Worm (Caenorhabditis elegans) whole organism, late embryonic: ENCODE measurements around the gene ttm-1.

ENCODE experiments used
- F13H6.1 ChIP-seq: sonication (generic microtip); optimal IDR thresholded peaks from 2 replicates; lab custom pipeline; 2016; ENCODE audit warnings: missing genetic modification characterization, missing compliant biosample characterization
- ceh-34 ChIP-seq: sonication (generic microtip); optimal IDR thresholded peaks from 2 replicates; lab custom pipeline; 2016; ENCODE audit warnings: mild to moderate bottlenecking, missing genetic modification characterization, missing compliant biosample characterization
- dve-1 ChIP-seq: sonication (generic microtip); optimal IDR thresholded peaks from 2 replicates; lab custom pipeline; 2017; ENCODE audit warnings: antibody characterized with exemption, mild to moderate bottlenecking, missing genetic modification characterization, missing compliant biosample characterization
- ets-4 ChIP-seq: sonication (generic microtip); optimal IDR thresholded peaks from 2 replicates; lab custom pipeline; 2016; ENCODE audit warnings: missing genetic modification characterization, missing compliant biosample characterization
- fkh-10 ChIP-seq: fragments of 150-350 bp; optimal IDR thresholded peaks from 2 replicates; lab custom pipeline; 2014; ENCODE audit warnings: missing biosample characterization, missing genetic modification reagents, missing genetic modification characterization
- gmeb-2 ChIP-seq: sonication (generic microtip); optimal IDR thresholded peaks from 2 replicates; lab custom pipeline; 2016; ENCODE audit warnings: missing genetic modification characterization, inconsistent platforms, missing compliant biosample characterization
- hlh-30 ChIP-seq: sonication (generic microtip); optimal IDR thresholded peaks from 2 replicates; lab custom pipeline; 2017; ENCODE audit warnings: antibody characterized with exemption, missing genetic modification characterization, missing compliant biosample characterization; ENCODE audit not compliant: insufficient read depth
- hlh-6 ChIP-seq: sonication (generic microtip); optimal IDR thresholded peaks from 2 replicates; lab custom pipeline; 2016; ENCODE audit warnings: missing genotype, missing genetic modification characterization, missing compliant biosample characterization
- lin-11 ChIP-seq: fragments of 200-800 bp; sonication (Bioruptor generic); optimal IDR thresholded peaks from 2 replicates; lab custom pipeline; 2018; ENCODE audit warnings: mild to moderate bottlenecking, missing genetic modification characterization, missing compliant biosample characterization
- sox-2 ChIP-seq: fragments of 200-800 bp; sonication (Bioruptor generic); IDR thresholded peaks from 2 replicates; pipeline ENCODE4 v1.3.6; 2022; ENCODE audit warnings: missing genetic modification reagents, missing genetic modification characterization, missing compliant biosample characterization
- sox-4 ChIP-seq: sonication (generic microtip); optimal IDR thresholded peaks from 2 replicates; lab custom pipeline; 2017; ENCODE audit warnings: mild to moderate bottlenecking, missing genetic modification characterization, inconsistent platforms, missing compliant biosample characterization
- syd-9 ChIP-seq: sonication (generic microtip); optimal IDR thresholded peaks from 2 replicates; lab custom pipeline; 2016; ENCODE audit warnings: mild to moderate bottlenecking, missing genetic modification characterization, moderate library complexity, missing compliant biosample characterization
- unc-86 ChIP-seq: sonication (generic microtip); optimal IDR thresholded peaks from 2 replicates; lab custom pipeline; 2016; ENCODE audit warnings: missing genetic modification characterization, missing compliant biosample characterization
- zip-5 ChIP-seq: sonication (generic microtip); optimal IDR thresholded peaks from 2 replicates; lab custom pipeline; 2016; ENCODE audit warnings: missing genetic modification characterization, missing compliant biosample characterization

- TF ChIP-seq fkh-10 (GFP tag; lab: Kevin White, UChicago): no peak
- no peak for TF ChIP-seq syd-9 (tag; lab: Kevin White, UChicago)
- TF ChIP-seq hlh-30: no peak
- no peak for TF ChIP-seq ets-4 (tag; lab: Kevin White, UChicago)
- no peak for TF ChIP-seq gmeb-2 (tag; lab: Kevin White, UChicago)
- TF ChIP-seq sox-2: no peak
- TF ChIP-seq zip-5 (tag; lab: Kevin White, UChicago): no peak
- TF ChIP-seq lin-11 (tag; lab: Kevin White, UChicago): no peak
- no peak for TF ChIP-seq dve-1 (tag; lab: Kevin White, UChicago)
- TF ChIP-seq F13H6.1 (tag; lab: Kevin White, UChicago): no peak
- no peak for TF ChIP-seq hlh-6
- TF ChIP-seq ceh-34 (tag; lab: Kevin White, UChicago): no peak
- TF ChIP-seq unc-86 (tag; lab: Kevin White, UChicago): no peak
- no peak for TF ChIP-seq sox-4 (tag; lab: Kevin White, UChicago)
Observed at ce11 chrIII:12929573-12929972, 37.2 kb downstream of the ttm-1 start, which contains the start of gene Y37D8A.19.
